Worm (Caenorhabditis elegans): Measurements from ENCODE around the gene Y94A7B.11.

Y94A7B.11 gene

DNA sequence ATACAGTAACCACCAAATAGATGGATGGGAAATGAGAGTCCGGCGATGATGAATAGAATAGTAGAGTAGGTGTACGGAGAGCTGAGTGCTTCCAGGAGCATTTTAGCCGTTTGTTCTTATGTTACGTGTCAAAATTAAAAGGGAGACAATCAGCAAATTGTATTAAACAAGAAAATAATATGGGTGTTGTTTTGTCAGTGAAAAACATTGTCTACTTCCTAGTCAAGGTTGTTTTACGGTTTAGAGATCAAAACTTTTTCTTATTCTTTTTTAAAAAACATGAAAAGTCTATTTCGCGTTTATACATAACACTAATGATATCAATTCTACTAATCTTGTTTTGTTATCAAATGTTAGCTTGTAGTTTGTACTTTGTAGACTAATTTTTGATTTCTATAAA is 8.4 kb downstream of the Y94A7B.11 start, which contains the start of gene srh-289:
Gene srh-289 (minus strand): TSS at position 101 of the 400 bp plus-strand sequence.
- TF ChIP-seq dpl-1 (GFP tag; optimal IDR thresholded peaks at IDR 0.05) (no peak), zfp-2 (tag; optimal IDR thresholded peaks at IDR 0.05) (no peak), lir-3 (tag; optimal IDR thresholded peaks at IDR 0.05) (no peak), ceh-28 (tag; optimal IDR thresholded peaks at IDR 0.05) (no peak), pha-4 (GFP tag; IDR thresholded peaks at IDR 0.05) (no peak), pha-4 (tag; optimal IDR thresholded peaks at IDR 0.05) (no peak), D1046.2 (GFP tag; IDR thresholded peaks at IDR 0.05) (no peak), R02D3.7 (tag; optimal IDR thresholded peaks at IDR 0.05) (no peak), set-16 (GFP tag; IDR thresholded peaks at IDR 0.05) (no peak), daf-12 (tag; optimal IDR thresholded peaks at IDR 0.05) (no peak), zip-11 (GFP tag; IDR thresholded peaks at IDR 0.05) (no peak), aha-1 (tag) (no peak), lim-7 (GFP tag; IDR thresholded peaks at IDR 0.05) (no peak), Y5F2A.4 (GFP tag; optimal IDR thresholded peaks at IDR 0.05) (no peak)

- TF ChIP-seq F26F4.8 (GFP tag; conservative IDR thresholded peaks at IDR 0.05) (no peak), rbr-2 (tag; optimal IDR thresholded peaks at IDR 0.05) (no peak), spr-3 (GFP tag; optimal IDR thresholded peaks at IDR 0.05) (no peak), unc-62 (GFP tag; optimal IDR thresholded peaks at IDR 0.05 in 1 of 2) (peak in 1 of 2 experiments; percentile 20), unc-62 (tag; optimal IDR thresholded peaks at IDR 0.05) (no peak), aha-1 (tag) (peak; percentile 64), saeg-2 (GFP tag; IDR thresholded peaks at IDR 0.05) (no peak), nhr-10 (tag; optimal IDR thresholded peaks at IDR 0.05) (no peak), ZK546.5 (tag; optimal IDR thresholded peaks at IDR 0.05) (no peak), ctbp-1 (GFP tag; IDR thresholded peaks at IDR 0.05) (no peak), zip-11 (GFP tag; IDR thresholded peaks at IDR 0.05) (no peak), daf-19 (GFP tag; conservative IDR thresholded peaks at IDR 0.05) (no peak)
Observed at ce11 chrV:17790191-17790590, 12.2 kb downstream of the Y94A7B.11 start, which contains the start of gene srh-290. srh-290 (plus strand) TSS chrV:17790491.

DNA sequence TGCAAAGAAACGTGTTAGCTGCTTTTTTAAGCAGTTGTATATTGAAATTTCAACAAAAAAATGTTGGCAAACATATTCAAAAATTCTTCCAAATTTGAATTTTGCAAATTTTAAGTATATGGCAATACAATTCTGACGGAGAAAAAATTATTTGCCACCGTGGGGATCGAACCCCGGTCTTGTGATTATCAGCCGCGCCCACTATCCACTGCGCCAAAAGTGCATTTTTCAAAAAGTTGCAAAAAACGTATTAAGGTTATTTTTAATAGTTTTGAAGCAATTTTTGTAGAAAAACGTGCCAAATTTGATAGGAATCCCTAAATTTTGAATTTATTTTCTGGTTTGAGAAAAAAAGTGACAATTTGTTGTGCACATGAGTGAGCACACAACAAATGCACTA is 18.1 kb downstream of the Y94A7B.11 start:
- TF ChIP-seq lim-7 (GFP tag; IDR thresholded peaks at IDR 0.05) (no peak), unc-62 (GFP tag; optimal IDR thresholded peaks at IDR 0.05 in 1 of 2) (peak in 1 of 2 experiments; percentile 90), unc-62 (tag; optimal IDR thresholded peaks at IDR 0.05) (no peak), pha-4 (GFP tag; IDR thresholded peaks at IDR 0.05) (no peak), pha-4 (tag; optimal IDR thresholded peaks at IDR 0.05) (no peak), snpc-1.2 (GFP tag; IDR thresholded peaks at IDR 0.05) (no peak)

- TF ChIP-seq mxl-3 (GFP tag; optimal IDR thresholded peaks at IDR 0.05) (no peak), jun-1 (tag; optimal IDR thresholded peaks at IDR 0.05) (no peak), tag-97 (GFP tag; IDR thresholded peaks at IDR 0.05) (no peak), nhr-76 (tag; optimal IDR thresholded peaks at IDR 0.05) (no peak), Y105C5A.15 (GFP tag; IDR thresholded peaks at IDR 0.05) (no peak), nhr-6 (tag; optimal IDR thresholded peaks at IDR 0.05) (no peak), daf-16 (GFP tag; optimal IDR thresholded peaks at IDR 0.05) (no peak), daf-16 (tag; optimal IDR thresholded peaks at IDR 0.05) (no peak), spr-3 (GFP tag; optimal IDR thresholded peaks at IDR 0.05) (no peak), sdz-12 (GFP tag; optimal IDR thresholded peaks at IDR 0.05) (no peak), nhr-111 (GFP tag; optimal IDR thresholded peaks at IDR 0.05) (no peak), ceh-82 (tag; optimal IDR thresholded peaks at IDR 0.05) (no peak), snpc-1.2 (GFP tag; IDR thresholded peaks at IDR 0.05) (no peak), dmd-8 (GFP tag; IDR thresholded peaks at IDR 0.05) (no peak), zip-2 (tag; optimal IDR thresholded peaks at IDR 0.05) (no peak), ama-1 (optimal IDR thresholded peaks at IDR 0.05) (no peak), ceh-32 (tag; optimal IDR thresholded peaks at IDR 0.05; ENCODE audit: poor library complexity) (no peak)
Observed at ce11 chrV:17783542-17783941, 18.9 kb downstream of the Y94A7B.11 start, which contains the start of gene srab-12. srab-12 (minus strand) TSS chrV:17783642.

Measured in whole organism, L4 larva.